Worm (Caenorhabditis elegans) whole organism, young adult: ENCODE measurements around the gene fbxb-48.

Experiments used
- C06A6.2 ChIP-seq: fragments of 200-800 bp; sonication (Bioruptor generic); conservative IDR thresholded peaks from 2 replicates; pipeline ENCODE4 v1.3.6; 2022; ENCODE audit warnings: missing genetic modification characterization, missing compliant biosample characterization
- F49E8.2 ChIP-seq: sonication (generic microtip); optimal IDR thresholded peaks from 3 replicates; lab custom pipeline; 2017; ENCODE audit warnings: missing genetic modification characterization, mild to moderate bottlenecking, missing compliant biosample characterization, antibody characterized with exemption, moderate library complexity; ENCODE audit not compliant: insufficient read depth
- Y53F4B.3 ChIP-seq: fragments of 200-800 bp; sonication (Bioruptor generic); IDR thresholded peaks from 2 replicates; pipeline ENCODE4 v1.3.6; 2022; ENCODE audit warnings: missing genetic modification reagents, missing genetic modification characterization, missing compliant biosample characterization
- ceh-100 ChIP-seq: fragments of 200-800 bp; sonication (Bioruptor generic); IDR thresholded peaks from 2 replicates; pipeline ENCODE4 v1.3.6; 2022; ENCODE audit warnings: missing genetic modification reagents, missing genetic modification characterization, missing compliant biosample characterization
- egl-18 ChIP-seq: fragments of 200-800 bp; sonication (Bioruptor generic); IDR thresholded peaks from 2 replicates; pipeline ENCODE4 v1.3.6; 2022; ENCODE audit warnings: missing genetic modification reagents, missing genetic modification characterization, missing compliant biosample characterization
- mcd-1 ChIP-seq: fragments of 200-800 bp; sonication (Bioruptor generic); IDR thresholded peaks from 2 replicates; pipeline ENCODE4 v1.3.6; 2022; ENCODE audit warnings: missing genetic modification reagents, missing genetic modification characterization, missing compliant biosample characterization
- pha-4 ChIP-seq: fragments of 150-350 bp; sonication (generic microtip); optimal IDR thresholded peaks from 2 replicates; lab custom pipeline; 2014; ENCODE audit warnings: missing biosample characterization, missing genetic modification reagents, missing genetic modification characterization
- rec-8 ChIP-seq, 2 experiments: sonication (generic microtip); optimal IDR thresholded peaks; 2 replicates each; lab custom pipeline; 2016; ENCODE audit warnings: mild to moderate bottlenecking in 2 of 2, missing genetic modification characterization in 2 of 2, missing genetic modification reagents in 2 of 2, missing genotype in 2 of 2, missing biosample characterization in 1 of 2, missing compliant biosample characterization in 1 of 2, moderate library complexity in 1 of 2
- snpc-4 ChIP-seq, 5 experiments: fragments of 150-350 bp in 1 of 5; sonication (generic microtip) in 4 of 5; optimal IDR thresholded peaks; 2 replicates each; lab custom pipeline; 2014 to 2018; ENCODE audit warnings: missing genetic modification characterization in 5 of 5, missing biosample characterization in 3 of 5, antibody characterized with exemption in 2 of 5, mild to moderate bottlenecking in 2 of 5, missing compliant biosample characterization in 2 of 5, missing genotype in 2 of 5, moderate library complexity in 2 of 5, missing genetic modification reagents in 1 of 5
- tbx-9 ChIP-seq: sonication (generic microtip); optimal IDR thresholded peaks from 2 replicates; lab custom pipeline; 2016; ENCODE audit warnings: borderline replicate concordance, missing genetic modification characterization, inconsistent platforms, missing compliant biosample characterization
- unc-62 ChIP-seq: fragments of 150-350 bp; optimal IDR thresholded peaks from 2 replicates; lab custom pipeline; 2014; ENCODE audit warnings: missing biosample characterization, missing genetic modification reagents, missing genetic modification characterization
- ztf-3 ChIP-seq: fragments of 200-800 bp; sonication (Bioruptor generic); optimal IDR thresholded peaks from 2 replicates; lab custom pipeline; 2018; ENCODE audit warnings: mild to moderate bottlenecking, missing genetic modification characterization, missing compliant biosample characterization

ce11 chrII:1703363-1703762, 15.7 kb downstream of the fbxb-48 start, which contains the start of gene fbxb-47:
- no peak for TF ChIP-seq rec-8 (tag; optimal IDR thresholded peaks at IDR 0.05; lab: Kevin White, UChicago)
- TF ChIP-seq ztf-3 (GFP tag; lab: Kevin White, UChicago), result no peak
- no peak for TF ChIP-seq tbx-9 (tag; lab: Kevin White, UChicago)
- no peak for TF ChIP-seq ceh-100 (GFP tag; lab: Robert Waterston, UW)
- TF ChIP-seq Y53F4B.3, result no peak
- TF ChIP-seq pha-4 (tag; lab: Kevin White, UChicago), result no peak
- TF ChIP-seq C06A6.2 (GFP tag; lab: Robert Waterston, UW), result no peak
- TF ChIP-seq egl-18 (GFP tag; lab: Robert Waterston, UW), result no peak
- TF ChIP-seq F49E8.2, result no peak
- no peak for TF ChIP-seq mcd-1 (GFP tag; lab: Robert Waterston, UW)
- no peak for TF ChIP-seq snpc-4 (GFP tag; optimal IDR thresholded peaks at IDR 0.05; lab: Kevin White, UChicago)
- TF ChIP-seq snpc-4 (tag; optimal IDR thresholded peaks at IDR 0.05; lab: Kevin White, UChicago), result no peak
- TF ChIP-seq unc-62 (GFP tag; lab: Kevin White, UChicago), result no peak
